Worm (Caenorhabditis elegans) whole organism, L3 larva: ENCODE results near the gene nhr-42.

Source experiments
- R02D3.7 ChIP-seq: fragments of 150-350 bp; optimal IDR thresholded peaks from 2 replicates; lab custom pipeline; 2014; ENCODE audit warnings: missing biosample characterization, missing genetic modification characterization
- ZK546.5 ChIP-seq: sonication (generic microtip); optimal IDR thresholded peaks from 2 replicates; lab custom pipeline; 2017; ENCODE audit warnings: missing biosample characterization, missing genetic modification characterization
- aly-2 ChIP-seq: fragments of 150-350 bp; optimal IDR thresholded peaks from 2 replicates; lab custom pipeline; 2014; ENCODE audit warnings: missing biosample characterization, missing genetic modification characterization
- ama-1 ChIP-seq: fragments of 150-350 bp; optimal IDR thresholded peaks from 2 replicates; lab custom pipeline; 2018
- ceh-16 ChIP-seq: sonication (generic microtip); optimal IDR thresholded peaks from 2 replicates; lab custom pipeline; 2017; ENCODE audit warnings: missing biosample characterization, missing genetic modification characterization
- ceh-82 ChIP-seq: fragments of 150-350 bp; optimal IDR thresholded peaks from 2 replicates; lab custom pipeline; 2014; ENCODE audit warnings: missing biosample characterization, missing genetic modification characterization
- ceh-9 ChIP-seq: sonication (generic microtip); optimal IDR thresholded peaks from 2 replicates; lab custom pipeline; 2018; ENCODE audit warnings: missing biosample characterization, missing genetic modification characterization
- daf-12 ChIP-seq: fragments of 150-350 bp; optimal IDR thresholded peaks from 2 replicates; lab custom pipeline; 2014; ENCODE audit warnings: missing biosample characterization, missing genetic modification reagents, missing genetic modification characterization
- egl-27 ChIP-seq: sonication (generic microtip); optimal IDR thresholded peaks from 4 replicates; lab custom pipeline; 2017; ENCODE audit warnings: missing biosample characterization, missing genetic modification reagents, missing genetic modification characterization
- egl-5 ChIP-seq: fragments of 150-350 bp; optimal IDR thresholded peaks from 2 replicates; lab custom pipeline; 2017; ENCODE audit warnings: missing biosample characterization, missing genetic modification reagents, missing genetic modification characterization, inconsistent platforms
- elt-1 ChIP-seq: fragments of 150-350 bp; optimal IDR thresholded peaks from 2 replicates; lab custom pipeline; 2014; ENCODE audit warnings: missing biosample characterization, missing genetic modification characterization
- elt-2 ChIP-seq: sonication (generic microtip); optimal IDR thresholded peaks from 2 replicates; lab custom pipeline; 2016; ENCODE audit warnings: missing genetic modification reagents, mild to moderate bottlenecking, missing genetic modification characterization, missing compliant biosample characterization
- elt-3 ChIP-seq, 3 experiments: fragments of 150-350 bp in 1 of 3; sonication (generic microtip) in 2 of 3; optimal IDR thresholded peaks; 2 replicates in 2 of 3; 4 replicates in 1 of 3; lab custom pipeline; 2014 to 2017; ENCODE audit warnings: missing biosample characterization in 3 of 3, missing genetic modification characterization in 3 of 3
- eor-1 ChIP-seq, 2 experiments: fragments of 150-350 bp; optimal IDR thresholded peaks; 2 replicates each; lab custom pipeline; 2014 to 2018; ENCODE audit warnings: missing biosample characterization in 2 of 2, missing genetic modification characterization in 2 of 2
- fkh-10 ChIP-seq: sonication (generic microtip); optimal IDR thresholded peaks from 2 replicates; lab custom pipeline; 2017; ENCODE audit warnings: missing biosample characterization, missing genetic modification reagents, missing genetic modification characterization
- fkh-2 ChIP-seq: fragments of 150-350 bp; optimal IDR thresholded peaks from 2 replicates; lab custom pipeline; 2014; ENCODE audit warnings: missing biosample characterization, missing genetic modification reagents, missing genetic modification characterization
- fos-1 ChIP-seq: fragments of 150-350 bp; optimal IDR thresholded peaks from 2 replicates; lab custom pipeline; 2014; ENCODE audit warnings: missing biosample characterization, missing genetic modification characterization
- hmg-11 ChIP-seq: sonication (generic microtip); optimal IDR thresholded peaks from 2 replicates; lab custom pipeline; 2016; ENCODE audit warnings: missing genetic modification characterization, missing compliant biosample characterization
- jun-1 ChIP-seq: fragments of 150-350 bp; optimal IDR thresholded peaks from 2 replicates; lab custom pipeline; 2014; ENCODE audit warnings: missing biosample characterization, missing genetic modification reagents, missing genetic modification characterization
- lin-15B ChIP-seq: fragments of 150-350 bp; optimal IDR thresholded peaks from 2 replicates; lab custom pipeline; 2014; ENCODE audit warnings: missing biosample characterization, missing genetic modification characterization
- lin-39 ChIP-seq: fragments of 150-350 bp; optimal IDR thresholded peaks from 2 replicates; lab custom pipeline; 2018; ENCODE audit warnings: missing biosample characterization, missing genetic modification reagents, missing genetic modification characterization
- lsy-12 ChIP-seq: sonication (generic microtip); optimal IDR thresholded peaks from 2 replicates; lab custom pipeline; 2016; ENCODE audit warnings: mild to moderate bottlenecking, missing genetic modification characterization, missing compliant biosample characterization
- mdl-1 ChIP-seq: fragments of 150-350 bp; optimal IDR thresholded peaks from 2 replicates; lab custom pipeline; 2014; ENCODE audit warnings: missing biosample characterization, missing genetic modification characterization
- mml-1 ChIP-seq: fragments of 150-350 bp; sonication (generic microtip); optimal IDR thresholded peaks from 3 replicates; lab custom pipeline; 2014; ENCODE audit warnings: missing biosample characterization, missing genetic modification characterization
- nhr-12 ChIP-seq: fragments of 150-350 bp; optimal IDR thresholded peaks from 2 replicates; lab custom pipeline; 2014; ENCODE audit warnings: missing biosample characterization, missing genetic modification characterization
- nhr-23 ChIP-seq: fragments of 150-350 bp; optimal IDR thresholded peaks from 2 replicates; lab custom pipeline; 2014; ENCODE audit warnings: missing biosample characterization, missing genetic modification reagents, missing genetic modification characterization
- nhr-237 ChIP-seq: fragments of 150-350 bp; optimal IDR thresholded peaks from 2 replicates; lab custom pipeline; 2014; ENCODE audit warnings: missing biosample characterization, missing genetic modification characterization
- nhr-25 ChIP-seq: sonication (generic microtip); optimal IDR thresholded peaks from 2 replicates; lab custom pipeline; 2017; ENCODE audit warnings: missing biosample characterization, missing genetic modification characterization
- nhr-28 ChIP-seq: fragments of 150-350 bp; optimal IDR thresholded peaks from 2 replicates; lab custom pipeline; 2014; ENCODE audit warnings: missing biosample characterization, missing genetic modification characterization
- nhr-43 ChIP-seq: sonication (generic microtip); optimal IDR thresholded peaks from 2 replicates; lab custom pipeline; 2016; ENCODE audit warnings: mild to moderate bottlenecking, missing genetic modification characterization, missing compliant biosample characterization; ENCODE audit not compliant: poor library complexity, severe bottlenecking
- nhr-67 ChIP-seq: fragments of 150-350 bp; optimal IDR thresholded peaks from 2 replicates; lab custom pipeline; 2014; ENCODE audit warnings: missing biosample characterization, missing genetic modification characterization
- nhr-76 ChIP-seq: fragments of 150-350 bp; sonication (generic microtip); optimal IDR thresholded peaks from 5 replicates; lab custom pipeline; 2014; ENCODE audit warnings: missing biosample characterization, missing genetic modification characterization
- nhr-77 ChIP-seq: fragments of 150-350 bp; optimal IDR thresholded peaks from 2 replicates; lab custom pipeline; 2014; ENCODE audit warnings: missing biosample characterization, missing genetic modification characterization
- pqm-1 ChIP-seq: fragments of 150-350 bp; optimal IDR thresholded peaks from 2 replicates; lab custom pipeline; 2017; ENCODE audit warnings: missing biosample characterization, missing genetic modification characterization, inconsistent platforms
- sea-2 ChIP-seq: fragments of 150-350 bp; sonication (generic microtip); optimal IDR thresholded peaks from 4 replicates; lab custom pipeline; 2014; ENCODE audit warnings: missing biosample characterization, missing genetic modification reagents, missing genetic modification characterization
- skn-1 ChIP-seq: fragments of 150-350 bp; optimal IDR thresholded peaks from 2 replicates; lab custom pipeline; 2014; ENCODE audit warnings: missing biosample characterization, missing genetic modification characterization
- unc-62 ChIP-seq: fragments of 150-350 bp; sonication (generic microtip); optimal IDR thresholded peaks from 4 replicates; lab custom pipeline; 2014; ENCODE audit warnings: missing biosample characterization, missing genetic modification reagents, missing genetic modification characterization
- zag-1 ChIP-seq: fragments of 150-350 bp; optimal IDR thresholded peaks from 2 replicates; lab custom pipeline; 2014; ENCODE audit warnings: missing biosample characterization, missing genetic modification characterization
- ztf-4 ChIP-seq: fragments of 150-350 bp; optimal IDR thresholded peaks from 2 replicates; lab custom pipeline; 2014; ENCODE audit warnings: missing biosample characterization, missing genetic modification characterization

The nhr-42 gene

DNA sequence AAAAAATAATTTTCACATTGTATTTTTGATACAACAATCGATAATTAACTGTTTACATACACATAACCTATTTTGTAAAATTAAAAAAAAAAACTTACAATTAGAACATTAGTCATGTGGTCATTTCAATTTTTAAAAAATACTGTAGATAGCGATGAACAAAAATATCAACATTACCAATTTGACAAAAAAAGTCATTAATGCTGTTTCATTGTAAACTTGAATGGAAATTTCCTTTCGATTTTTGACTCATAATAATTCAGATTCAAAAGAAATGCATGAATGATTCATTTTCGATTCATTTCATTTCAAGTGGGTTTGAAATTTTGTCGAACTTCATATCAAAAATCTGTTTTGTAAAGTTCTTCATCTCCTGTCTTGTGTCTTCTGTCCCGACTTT is 10.8 kb downstream of the nhr-42 start, which contains the start of gene C33G8.2:
TSS of gene C33G8.2 (plus strand) at position 301 of the 400 bp plus-strand sequence.
- TF ChIP-seq lin-15B (tag; lab: Kevin White, UChicago) (no peak), nhr-12 (tag; lab: Kevin White, UChicago) (no peak), elt-1 (no peak), hmg-11 (tag; lab: Kevin White, UChicago) (no peak), fkh-10 (GFP tag; lab: Kevin White, UChicago) (no peak), egl-27 (tag; lab: Kevin White, UChicago) (no peak), nhr-23 (no peak), elt-2 (no peak), ceh-16 (tag; lab: Kevin White, UChicago) (no peak), R02D3.7 (tag; lab: Kevin White, UChicago) (no peak), lin-39 (tag; lab: Kevin White, UChicago) (no peak), daf-12 (tag; lab: Kevin White, UChicago) (no peak), egl-5 (tag; lab: Kevin White, UChicago) (no peak), nhr-67 (tag; lab: Kevin White, UChicago) (no peak), skn-1 (tag; lab: Kevin White, UChicago) (no peak), lsy-12 (tag; lab: Kevin White, UChicago) (no peak), fkh-2 (no peak), jun-1 (tag; lab: Kevin White, UChicago) (no peak), zag-1 (no peak)

DNA sequence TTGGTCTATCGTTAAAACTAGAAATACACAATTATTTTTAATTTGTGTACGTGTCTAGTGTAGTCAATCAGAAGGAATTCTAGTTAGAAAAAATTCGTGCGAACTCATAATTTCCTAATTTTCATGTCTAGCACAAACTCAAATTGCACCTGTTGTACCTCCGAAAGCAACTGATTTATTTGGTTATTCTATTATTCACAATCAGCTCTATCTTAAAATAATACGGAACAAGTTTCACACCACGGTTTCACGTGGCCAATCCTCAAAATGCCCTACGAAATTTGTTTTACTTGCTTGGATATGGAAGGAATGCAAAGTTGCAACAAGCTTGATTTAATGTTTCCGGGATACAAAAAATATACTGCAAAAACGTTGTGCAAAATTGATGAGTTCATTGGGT is 14.0 kb downstream of the nhr-42 start, which contains the start of gene srw-127:
TSS of gene srw-127 (plus strand) at position 301 of the 400 bp plus-strand sequence.
- no peak for TF ChIP-seq nhr-76
- TF ChIP-seq fkh-10 (GFP tag; lab: Kevin White, UChicago) = no peak
- TF ChIP-seq ceh-9 (tag; lab: Kevin White, UChicago) = no peak
- TF ChIP-seq nhr-237 (tag; lab: Kevin White, UChicago) = no peak
- no peak for TF ChIP-seq ztf-4 (tag; lab: Kevin White, UChicago)
- no peak for TF ChIP-seq pqm-1 (tag; lab: Kevin White, UChicago)
- no peak for TF ChIP-seq nhr-77
- TF ChIP-seq mdl-1 (tag; lab: Kevin White, UChicago) = no peak
- TF ChIP-seq nhr-12 (tag; lab: Kevin White, UChicago) = no peak
- TF ChIP-seq nhr-25 (tag; lab: Kevin White, UChicago) = no peak
- TF ChIP-seq unc-62 (GFP tag; lab: Kevin White, UChicago) = no peak
- TF ChIP-seq zag-1 = no peak
- TF ChIP-seq egl-27 (tag; lab: Kevin White, UChicago) = no peak
- no peak for TF ChIP-seq nhr-28 (tag; lab: Kevin White, UChicago)
- no peak for TF ChIP-seq ceh-82 (tag; lab: Kevin White, UChicago)
- TF ChIP-seq daf-12 (tag; lab: Kevin White, UChicago) = no peak
- no peak for TF ChIP-seq ceh-16 (tag; lab: Kevin White, UChicago)

DNA sequence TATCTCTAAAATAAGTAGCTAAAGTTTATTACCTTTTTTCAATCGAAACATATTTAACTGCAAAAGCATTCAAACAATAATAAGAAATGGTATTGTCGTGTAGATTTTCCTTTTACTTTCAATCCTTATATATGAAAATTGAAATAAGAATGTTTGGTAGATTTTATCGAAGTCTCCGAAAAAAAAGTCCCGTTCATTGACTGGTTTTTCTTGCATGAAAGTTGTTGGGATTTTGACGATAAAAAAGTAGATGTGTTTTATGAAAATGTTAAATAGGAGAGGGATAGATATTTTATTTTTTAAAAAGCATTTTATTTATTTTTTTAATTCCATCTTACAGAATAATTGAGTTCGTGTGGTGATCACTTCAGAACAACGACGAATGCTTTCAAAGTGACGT is 17.3 kb downstream of the nhr-42 start, which contains the start of gene C33G8.13:
TSS of gene C33G8.13 (minus strand) at position 101 of the 400 bp plus-strand sequence.
- no peak for TF ChIP-seq nhr-43 (tag; lab: Kevin White, UChicago)
- no peak for TF ChIP-seq jun-1 (tag; lab: Kevin White, UChicago)
- no peak for TF ChIP-seq unc-62 (GFP tag; lab: Kevin White, UChicago)
- no peak for TF ChIP-seq egl-27 (tag; lab: Kevin White, UChicago)
- TF ChIP-seq sea-2 (GFP tag; lab: Kevin White, UChicago) = no peak
- no peak for TF ChIP-seq nhr-28 (tag; lab: Kevin White, UChicago)
- no peak for TF ChIP-seq mdl-1 (tag; lab: Kevin White, UChicago)
- no peak for TF ChIP-seq elt-1
- no peak for TF ChIP-seq R02D3.7 (tag; lab: Kevin White, UChicago)
- TF ChIP-seq ZK546.5 (tag; lab: Kevin White, UChicago) = no peak
- TF ChIP-seq nhr-23 = no peak
- no peak for TF ChIP-seq ceh-82 (tag; lab: Kevin White, UChicago)
- no peak for TF ChIP-seq mml-1 (tag; lab: Kevin White, UChicago)
- no peak for TF ChIP-seq elt-3 (tag; optimal IDR thresholded peaks at IDR 0.05; lab: Kevin White, UChicago)
- TF ChIP-seq nhr-237 (tag; lab: Kevin White, UChicago) = no peak
- TF ChIP-seq, all 47 proteins: peak for 0

- no peak for TF ChIP-seq nhr-28 (tag; lab: Kevin White, UChicago)
- no peak for TF ChIP-seq fos-1 (tag; lab: Kevin White, UChicago)
- TF ChIP-seq nhr-77 = no peak
- TF ChIP-seq jun-1 (tag; lab: Kevin White, UChicago) = no peak
- no peak for TF ChIP-seq ZK546.5 (tag; lab: Kevin White, UChicago)
- no peak for TF ChIP-seq ama-1 (lab: Kevin White, UChicago)
- TF ChIP-seq R02D3.7 (tag; lab: Kevin White, UChicago) = no peak
- TF ChIP-seq daf-12 (tag; lab: Kevin White, UChicago) = no peak
- TF ChIP-seq aly-2 (tag; lab: Kevin White, UChicago) = no peak
- TF ChIP-seq elt-2 = no peak
- no peak for TF ChIP-seq ceh-9 (tag; lab: Kevin White, UChicago)
- no peak for TF ChIP-seq nhr-23
- no peak for TF ChIP-seq nhr-237 (tag; lab: Kevin White, UChicago)
- no peak for TF ChIP-seq hmg-11 (tag; lab: Kevin White, UChicago)
- TF ChIP-seq ceh-82 (tag; lab: Kevin White, UChicago) = no peak
- TF ChIP-seq eor-1 (tag; optimal IDR thresholded peaks at IDR 0.05; lab: Kevin White, UChicago) = no peak
- no peak for TF ChIP-seq lsy-12 (tag; lab: Kevin White, UChicago)
- TF ChIP-seq mdl-1 (tag; lab: Kevin White, UChicago) = no peak
- TF ChIP-seq unc-62 (GFP tag; lab: Kevin White, UChicago) = no peak
Observed at ce11 chrV:7017059-7017458, 18.4 kb downstream of the nhr-42 start, which contains the start of gene srsx-32. Gene srsx-32, plus strand, starts transcription at chrV:7017359.
